Fruit fly (Drosophila melanogaster) whole organism, adult: ENCODE results near the gene Tsp97E.

Source experiments
- CG11617 ChIP-seq: fragments of 200-800 bp; sonication (Bioruptor generic); optimal IDR thresholded peaks from 2 replicates; lab custom pipeline; 2017; ENCODE audit warnings: mild to moderate bottlenecking, missing biosample characterization, missing genetic modification reagents, missing genetic modification characterization
- CG12768 ChIP-seq: fragments of 200-800 bp; sonication (Bioruptor generic); optimal IDR thresholded peaks from 2 replicates; lab custom pipeline; 2017; ENCODE audit warnings: missing biosample characterization, missing genetic modification characterization, mild to moderate bottlenecking, moderate library complexity, missing genetic modification reagents
- CG14711 ChIP-seq: fragments of 200-800 bp; sonication (Bioruptor generic); optimal IDR thresholded peaks from 2 replicates; lab custom pipeline; 2018; ENCODE audit warnings: missing biosample characterization, mild to moderate bottlenecking, missing genetic modification characterization, moderate library complexity
- CG1620 ChIP-seq: fragments of 200-800 bp; sonication (Bioruptor generic); optimal IDR thresholded peaks from 2 replicates; lab custom pipeline; 2016; ENCODE audit warnings: missing biosample characterization, missing genetic modification characterization
- CG33017 ChIP-seq: fragments of 200-800 bp; sonication (Bioruptor generic); optimal IDR thresholded peaks from 2 replicates; lab custom pipeline; 2018; ENCODE audit warnings: missing biosample characterization, mild to moderate bottlenecking, missing genetic modification characterization, moderate library complexity
- CG5204 ChIP-seq: fragments of 200-800 bp; sonication (Bioruptor generic); optimal IDR thresholded peaks from 2 replicates; lab custom pipeline; 2016; ENCODE audit warnings: missing biosample characterization, missing genetic modification characterization
- CG7045 ChIP-seq: fragments of 200-800 bp; sonication (Bioruptor generic); optimal IDR thresholded peaks from 2 replicates; lab custom pipeline; 2017; ENCODE audit warnings: missing biosample characterization, mild to moderate bottlenecking, missing genetic modification characterization
- CG7101 ChIP-seq: fragments of 200-800 bp; sonication (Bioruptor generic); optimal IDR thresholded peaks from 2 replicates; lab custom pipeline; 2018; ENCODE audit warnings: missing biosample characterization, mild to moderate bottlenecking, missing genetic modification characterization, moderate library complexity
- Clk ChIP-seq: fragments of 200-800 bp; sonication (Bioruptor generic); optimal IDR thresholded peaks from 2 replicates; lab custom pipeline; 2017; ENCODE audit warnings: missing biosample characterization, missing genetic modification characterization
- Crg-1 ChIP-seq: fragments of 200-800 bp; sonication (Bioruptor generic); optimal IDR thresholded peaks from 2 replicates; lab custom pipeline; 2016; ENCODE audit warnings: missing biosample characterization, missing genetic modification characterization
- Hr96 ChIP-seq: fragments of 200-800 bp; sonication (Bioruptor generic); optimal IDR thresholded peaks from 2 replicates; lab custom pipeline; 2016; ENCODE audit warnings: missing biosample characterization, missing genetic modification characterization
- Mnt ChIP-seq: fragments of 200-800 bp; sonication (Bioruptor generic); optimal IDR thresholded peaks from 2 replicates; lab custom pipeline; 2016; ENCODE audit warnings: missing biosample characterization, mild to moderate bottlenecking, missing genetic modification characterization
- bab1 ChIP-seq: fragments of 200-800 bp; sonication (Bioruptor generic); optimal IDR thresholded peaks from 3 replicates; lab custom pipeline; 2019; ENCODE audit warnings: missing biosample characterization, mild to moderate bottlenecking, missing genetic modification characterization, moderate library complexity
- cic ChIP-seq: fragments of 200-800 bp; sonication (Bioruptor generic); optimal IDR thresholded peaks from 2 replicates; lab custom pipeline; 2017; ENCODE audit warnings: missing biosample characterization, mild to moderate bottlenecking, missing genetic modification characterization, moderate library complexity
- cnc ChIP-seq, 2 experiments: fragments of >200 bp; optimal IDR thresholded peaks; 2 replicates each; lab custom pipeline; 2017
- kay ChIP-seq: fragments of 200-800 bp; sonication (Bioruptor generic); peaks from one replicate; lab custom pipeline; 2016; ENCODE audit warnings: missing biosample characterization, missing genetic modification characterization, borderline replicate concordance
- ovo ChIP-seq: fragments of 200-800 bp; sonication (Bioruptor generic); optimal IDR thresholded peaks from 2 replicates; lab custom pipeline; 2016; ENCODE audit warnings: missing biosample characterization, missing genetic modification characterization
- pad ChIP-seq: fragments of 200-800 bp; sonication (Bioruptor generic); optimal IDR thresholded peaks from 3 replicates; lab custom pipeline; 2017; ENCODE audit warnings: missing biosample characterization, missing genetic modification characterization, mild to moderate bottlenecking, moderate library complexity, missing genetic modification reagents
- tj ChIP-seq: fragments of 200-800 bp; sonication (Bioruptor generic); optimal IDR thresholded peaks from 3 replicates; lab custom pipeline; 2017; ENCODE audit warnings: missing biosample characterization, mild to moderate bottlenecking, missing genetic modification characterization, moderate library complexity
- toe ChIP-seq: fragments of 200-800 bp; sonication (Bioruptor generic); optimal IDR thresholded peaks from 2 replicates; lab custom pipeline; 2016; ENCODE audit warnings: missing biosample characterization, missing genetic modification characterization

Tsp97E gene

DNA sequence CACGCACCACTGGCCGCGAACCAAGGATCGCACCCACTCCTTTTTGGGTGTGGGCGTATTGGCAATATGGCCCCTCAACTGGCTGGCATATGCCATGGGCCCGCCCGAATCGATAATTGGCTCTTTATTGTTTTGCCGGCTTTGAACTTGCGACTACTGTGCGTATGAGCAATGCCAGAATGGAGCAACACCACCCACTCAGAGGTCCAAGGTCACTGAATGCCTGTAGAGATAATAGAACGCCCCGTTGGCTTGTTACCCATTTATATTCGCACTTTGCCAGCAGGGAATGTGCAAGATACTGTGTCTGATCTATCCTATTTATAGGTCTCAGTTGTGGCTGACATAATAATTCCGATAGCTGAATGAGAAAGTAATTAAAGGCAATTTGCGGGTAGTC is 9.1 kb downstream of the Tsp97E start:
- TF ChIP-seq Clk (no peak), CG33017 (tag; lab: Kevin White, UChicago) (no peak), CG5204 (no peak), cic (GFP tag; lab: Kevin White, UChicago) (no peak), toe (GFP tag; lab: Kevin White, UChicago) (no peak), Mnt (GFP tag; lab: Kevin White, UChicago) (no peak), tj (no peak), pad (GFP tag; lab: Kevin White, UChicago) (no peak), CG7101 (tag; lab: Kevin White, UChicago) (no peak), bab1 (GFP tag; lab: Kevin White, UChicago) (no peak), cnc (optimal IDR thresholded peaks at IDR 0.05; lab: Kevin White, UChicago) (no peak), Hr96 (GFP tag; lab: Kevin White, UChicago) (no peak), CG1620 (GFP tag; lab: Kevin White, UChicago) (no peak), Crg-1 (GFP tag; lab: Kevin White, UChicago) (no peak), CG14711 (tag; lab: Kevin White, UChicago) (no peak), CG11617 (GFP tag; lab: Kevin White, UChicago) (no peak), ovo (GFP tag; lab: Kevin White, UChicago) (no peak), kay (GFP tag; lab: Kevin White, UChicago) (no peak)

DNA sequence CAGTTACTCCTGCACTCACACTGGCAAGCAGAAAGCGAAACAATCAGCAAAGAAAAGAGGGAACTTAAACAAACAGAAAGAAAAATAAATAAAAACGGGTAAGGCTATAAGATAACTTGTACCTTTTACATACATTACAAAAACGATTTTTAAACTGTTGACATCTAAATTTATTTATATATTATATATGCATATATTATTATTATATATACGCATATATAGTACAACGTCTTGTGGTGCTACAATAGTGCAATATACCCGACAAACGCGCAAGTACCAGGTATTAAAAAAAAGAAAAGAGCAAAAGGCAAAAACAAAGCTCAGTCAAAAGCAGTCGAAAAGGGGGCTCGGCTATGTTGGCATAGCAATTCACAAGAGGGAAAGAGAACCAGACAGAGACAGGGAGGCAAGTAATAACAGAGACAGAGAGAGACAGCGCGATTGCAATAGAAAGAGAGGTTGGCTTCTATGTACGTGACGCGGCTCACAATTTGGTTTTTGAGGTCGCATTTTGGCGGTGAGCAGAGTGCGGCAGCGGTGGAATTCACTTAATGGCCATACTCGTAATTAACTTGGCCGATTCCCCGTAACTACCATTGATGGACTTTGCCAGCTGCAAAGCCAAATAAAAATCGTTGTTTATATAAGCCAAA is 10.5 kb downstream of the Tsp97E start:
- TF ChIP-seq CG11617 (GFP tag; lab: Kevin White, UChicago), result no peak
- no peak for TF ChIP-seq ovo (GFP tag; lab: Kevin White, UChicago)
- TF ChIP-seq cnc (optimal IDR thresholded peaks at IDR 0.05; lab: Kevin White, UChicago), result no peak
- TF ChIP-seq CG14711 (tag; lab: Kevin White, UChicago), result peak; percentile 72
- peak; percentile 33 for TF ChIP-seq tj
- no peak for TF ChIP-seq bab1 (GFP tag; lab: Kevin White, UChicago)
- TF ChIP-seq CG7101 (tag; lab: Kevin White, UChicago), result peak; percentile 35
- TF ChIP-seq Hr96 (GFP tag; lab: Kevin White, UChicago), result no peak
- no peak for TF ChIP-seq toe (GFP tag; lab: Kevin White, UChicago)
- peak; percentile 4 for TF ChIP-seq pad (GFP tag; lab: Kevin White, UChicago)

DNA sequence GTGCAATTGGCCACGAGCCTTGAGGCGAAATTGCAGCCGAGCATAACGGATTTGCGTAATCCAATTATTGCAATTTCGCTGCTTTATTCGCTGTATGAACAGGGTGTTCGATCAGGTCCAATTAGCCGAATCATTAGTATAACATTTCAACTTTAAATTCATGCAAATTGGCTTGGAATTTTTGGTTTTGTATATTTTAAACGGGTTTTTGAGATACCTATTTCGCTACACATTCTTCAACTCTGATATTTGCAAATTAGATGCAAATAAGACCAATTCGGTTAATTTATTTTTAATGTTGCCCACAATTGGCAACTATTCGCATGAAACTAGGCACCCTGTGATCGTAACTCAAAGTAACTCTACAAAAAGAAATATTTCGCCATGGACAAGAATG is 11.1 kb downstream of the Tsp97E start:
- TF ChIP-seq tj (peak; percentile 70), cic (GFP tag; lab: Kevin White, UChicago) (no peak), CG11617 (GFP tag; lab: Kevin White, UChicago) (peak; percentile 51), Crg-1 (GFP tag; lab: Kevin White, UChicago) (peak; percentile 91), Clk (peak; percentile 35), cnc (optimal IDR thresholded peaks at IDR 0.05; lab: Kevin White, UChicago) (no peak), Mnt (GFP tag; lab: Kevin White, UChicago) (peak; percentile 35), CG14711 (tag; lab: Kevin White, UChicago) (peak; percentile 85), toe (GFP tag; lab: Kevin White, UChicago) (peak; percentile 45), CG7045 (GFP tag; lab: Kevin White, UChicago) (peak; percentile 35), kay (GFP tag; lab: Kevin White, UChicago) (no peak), CG1620 (GFP tag; lab: Kevin White, UChicago) (peak; percentile 92), bab1 (GFP tag; lab: Kevin White, UChicago) (peak; percentile 99), ovo (GFP tag; lab: Kevin White, UChicago) (no peak), CG5204 (peak; percentile 48), CG12768 (GFP tag; lab: Kevin White, UChicago) (no peak), Hr96 (GFP tag; lab: Kevin White, UChicago) (peak; percentile 80), pad (GFP tag; lab: Kevin White, UChicago) (peak; percentile 73), CG33017 (tag; lab: Kevin White, UChicago) (peak; percentile 40), CG7101 (tag; lab: Kevin White, UChicago) (peak; percentile 82)

DNA sequence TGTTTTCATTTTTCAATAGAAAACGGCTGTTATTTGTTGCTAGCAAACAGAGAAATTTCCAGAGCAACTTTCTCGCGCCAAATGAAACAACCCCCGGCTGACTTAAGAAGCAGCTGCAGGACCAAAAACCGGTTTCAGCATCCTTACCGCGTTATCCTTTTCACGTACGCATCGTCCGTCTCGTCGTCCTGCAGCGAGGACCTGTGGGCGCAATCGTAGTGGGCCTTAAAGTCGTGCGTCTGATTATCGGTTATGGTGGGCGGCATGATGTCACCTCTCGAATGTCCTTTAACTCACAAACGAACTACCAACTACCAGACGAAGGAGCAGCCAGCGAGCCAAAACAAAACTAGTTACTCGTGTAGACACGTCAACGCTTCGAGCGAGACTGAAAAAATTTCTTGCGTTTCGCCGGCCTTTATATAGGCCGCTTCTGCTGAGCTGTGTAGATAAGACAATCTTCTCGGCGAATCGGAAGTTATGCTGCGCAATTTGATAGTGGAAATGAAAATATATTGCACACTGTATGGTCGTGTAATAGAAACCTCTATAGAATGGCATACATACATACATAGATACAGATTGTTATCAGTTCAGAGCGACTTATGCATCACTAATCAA is 11.7 kb downstream of the Tsp97E start:
- TF ChIP-seq Hr96 (GFP tag; lab: Kevin White, UChicago), result no peak
- TF ChIP-seq CG5204, result no peak
- no peak for TF ChIP-seq cnc (optimal IDR thresholded peaks at IDR 0.05; lab: Kevin White, UChicago)
- no peak for TF ChIP-seq pad (GFP tag; lab: Kevin White, UChicago)

DNA sequence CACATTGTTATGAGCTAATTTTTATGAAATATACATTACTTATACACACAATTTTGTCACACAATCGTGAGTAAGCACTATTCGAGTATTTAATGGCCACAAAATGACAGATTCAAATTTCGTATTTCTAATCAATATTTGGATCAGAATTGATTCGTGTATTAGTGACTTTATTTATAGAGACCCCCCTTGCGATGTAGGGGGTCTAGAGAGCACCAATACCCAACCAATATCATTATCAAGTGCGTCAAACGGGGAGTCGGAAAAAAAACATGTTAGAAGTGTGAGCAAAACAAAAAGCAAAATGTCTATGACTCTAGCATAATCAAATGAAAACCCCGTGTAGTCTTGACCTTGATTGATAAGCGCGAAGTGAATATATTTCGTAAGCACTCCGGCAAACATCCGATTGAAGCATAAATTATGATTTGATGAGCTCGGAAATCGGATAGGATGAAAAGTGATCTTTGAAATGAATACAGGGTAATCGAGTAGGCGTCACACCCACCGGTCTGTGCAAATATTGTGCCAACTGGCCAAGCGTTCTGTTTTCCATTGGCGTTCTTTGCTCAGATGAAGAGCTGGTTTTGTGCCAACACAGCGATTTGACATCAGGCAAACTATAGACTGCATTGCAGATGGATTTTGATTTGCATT is 12.3 kb downstream of the Tsp97E start:
- TF ChIP-seq CG12768 (GFP tag; lab: Kevin White, UChicago) (no peak), Hr96 (GFP tag; lab: Kevin White, UChicago) (no peak), Mnt (GFP tag; lab: Kevin White, UChicago) (no peak), toe (GFP tag; lab: Kevin White, UChicago) (no peak), CG1620 (GFP tag; lab: Kevin White, UChicago) (no peak), CG5204 (no peak), ovo (GFP tag; lab: Kevin White, UChicago) (no peak), Clk (no peak), Crg-1 (GFP tag; lab: Kevin White, UChicago) (no peak), CG7101 (tag; lab: Kevin White, UChicago) (no peak), kay (GFP tag; lab: Kevin White, UChicago) (no peak), CG7045 (GFP tag; lab: Kevin White, UChicago) (no peak), cnc (optimal IDR thresholded peaks at IDR 0.05; lab: Kevin White, UChicago) (no peak), pad (GFP tag; lab: Kevin White, UChicago) (no peak), CG11617 (GFP tag; lab: Kevin White, UChicago) (no peak), bab1 (GFP tag; lab: Kevin White, UChicago) (no peak)
